Worm (Caenorhabditis elegans) whole organism, L4 larva: Measurements from ENCODE around the gene F59B10.3.

Experiments used
- D1046.2 ChIP-seq: fragments of 200-800 bp; sonication (Bioruptor generic); IDR thresholded peaks from 2 replicates; pipeline ENCODE4 v1.3.6; 2022; ENCODE audit warnings: missing genetic modification characterization, missing compliant biosample characterization
- R02D3.7 ChIP-seq: fragments of 150-350 bp; sonication (generic microtip); optimal IDR thresholded peaks from 3 replicates; lab custom pipeline; 2014; ENCODE audit warnings: missing biosample characterization, missing genetic modification characterization
- T26A8.4 ChIP-seq: fragments of 200-800 bp; sonication (Bioruptor generic); IDR thresholded peaks from 2 replicates; pipeline ENCODE4 v1.3.6; 2022; ENCODE audit warnings: missing genetic modification characterization, missing compliant biosample characterization
- Y48G9A.11 ChIP-seq: fragments of 200-800 bp; sonication (Bioruptor generic); IDR thresholded peaks from 2 replicates; pipeline ENCODE4 v1.3.6; 2022; ENCODE audit warnings: missing genetic modification reagents, missing genetic modification characterization, missing compliant biosample characterization
- Y75B8A.6 ChIP-seq: fragments of 200-800 bp; sonication (Bioruptor generic); IDR thresholded peaks from 2 replicates; pipeline ENCODE4 v1.3.6; 2022; ENCODE audit warnings: missing genetic modification reagents, missing genetic modification characterization, missing compliant biosample characterization
- ZK337.2 ChIP-seq: fragments of 200-800 bp; sonication (Bioruptor generic); IDR thresholded peaks from 2 replicates; pipeline ENCODE4 v1.3.6; 2022; ENCODE audit warnings: missing genetic modification reagents, missing genetic modification characterization, missing compliant biosample characterization
- arid-1 ChIP-seq: fragments of 200-800 bp; sonication (Bioruptor generic); conservative IDR thresholded peaks from 2 replicates; pipeline ENCODE4 v1.3.6; 2022; ENCODE audit warnings: missing genetic modification reagents, missing genetic modification characterization, missing compliant biosample characterization
- ceh-20 ChIP-seq: fragments of 200-800 bp; sonication (Bioruptor generic); IDR thresholded peaks from 2 replicates; pipeline ENCODE4 v1.3.6; 2022; ENCODE audit warnings: missing genetic modification reagents, missing genetic modification characterization, missing compliant biosample characterization
- ceh-28 ChIP-seq: fragments of 150-350 bp; optimal IDR thresholded peaks from 2 replicates; lab custom pipeline; 2014; ENCODE audit warnings: missing biosample characterization, missing genetic modification reagents, missing genetic modification characterization
- cey-2 ChIP-seq: sonication (generic microtip); optimal IDR thresholded peaks from 3 replicates; lab custom pipeline; 2017; ENCODE audit warnings: missing genetic modification characterization, mild to moderate bottlenecking, missing compliant biosample characterization, antibody characterized with exemption, borderline replicate concordance; ENCODE audit not compliant: insufficient read depth
- ctbp-1 ChIP-seq: fragments of 200-800 bp; sonication (Bioruptor generic); IDR thresholded peaks from 2 replicates; pipeline ENCODE4 v1.3.6; 2022; ENCODE audit warnings: missing genetic modification reagents, missing genetic modification characterization, missing compliant biosample characterization
- daf-12 ChIP-seq: fragments of 150-350 bp; optimal IDR thresholded peaks from 2 replicates; lab custom pipeline; 2014; ENCODE audit warnings: missing biosample characterization, missing genetic modification reagents, missing genetic modification characterization
- daf-19 ChIP-seq: fragments of 200-800 bp; sonication (Bioruptor generic); conservative IDR thresholded peaks from 2 replicates; pipeline ENCODE4 v1.3.6; 2022; ENCODE audit warnings: missing genetic modification characterization, missing compliant biosample characterization
- dmd-6 ChIP-seq: fragments of 200-800 bp; sonication (Bioruptor generic); IDR thresholded peaks from 2 replicates; pipeline ENCODE4 v1.3.6; 2022; ENCODE audit warnings: missing genetic modification reagents, missing genetic modification characterization, missing compliant biosample characterization
- dmd-8 ChIP-seq: fragments of 200-800 bp; sonication (Bioruptor generic); IDR thresholded peaks from 2 replicates; pipeline ENCODE4 v1.3.6; 2022; ENCODE audit warnings: missing genetic modification characterization, missing compliant biosample characterization
- dmd-9 ChIP-seq: fragments of 200-800 bp; sonication (Bioruptor generic); IDR thresholded peaks from 2 replicates; pipeline ENCODE4 v1.3.6; 2022; ENCODE audit warnings: missing genetic modification reagents, missing genetic modification characterization, missing compliant biosample characterization
- egl-43 ChIP-seq: fragments of 200-800 bp; sonication (Bioruptor generic); IDR thresholded peaks from 2 replicates; pipeline ENCODE4 v1.3.6; 2022; ENCODE audit warnings: missing genetic modification reagents, missing genetic modification characterization, missing compliant biosample characterization
- gei-8 ChIP-seq: fragments of 200-800 bp; sonication (Bioruptor generic); optimal IDR thresholded peaks from 2 replicates; lab custom pipeline; 2018; ENCODE audit warnings: mild to moderate bottlenecking, missing genetic modification characterization, missing compliant biosample characterization
- hif-1 ChIP-seq, 2 experiments: sonication (generic microtip); optimal IDR thresholded peaks; 2 replicates each; lab custom pipeline; 2016 to 2017; ENCODE audit warnings: missing compliant biosample characterization in 2 of 2, missing genetic modification characterization in 2 of 2, missing genetic modification reagents in 2 of 2, missing genotype in 2 of 2, mild to moderate bottlenecking in 1 of 2
- hlh-11 ChIP-seq: fragments of 200-800 bp; sonication (Bioruptor generic); optimal IDR thresholded peaks from 2 replicates; lab custom pipeline; 2018; ENCODE audit warnings: mild to moderate bottlenecking, missing genetic modification characterization, missing compliant biosample characterization
- hmg-1.1 ChIP-seq: fragments of 200-800 bp; sonication (Bioruptor generic); IDR thresholded peaks from 2 replicates; pipeline ENCODE4 v1.3.6; 2022; ENCODE audit warnings: missing genetic modification reagents, missing genetic modification characterization, missing compliant biosample characterization
- lim-7 ChIP-seq: fragments of 200-800 bp; sonication (Bioruptor generic); IDR thresholded peaks from 2 replicates; pipeline ENCODE4 v1.3.6; 2022; ENCODE audit warnings: missing genetic modification characterization, missing compliant biosample characterization
- lin-1 ChIP-seq: fragments of 200-800 bp; sonication (Bioruptor generic); IDR thresholded peaks from 2 replicates; pipeline ENCODE4 v1.3.6; 2022; ENCODE audit warnings: missing genetic modification reagents, missing genetic modification characterization, missing compliant biosample characterization
- lin-13 ChIP-seq: fragments of 150-350 bp; optimal IDR thresholded peaks from 2 replicates; lab custom pipeline; 2014; ENCODE audit warnings: missing biosample characterization, missing genetic modification reagents, missing genetic modification characterization
- lin-29 ChIP-seq: fragments of 200-800 bp; sonication (Bioruptor generic); IDR thresholded peaks from 2 replicates; pipeline ENCODE4 v1.3.6; 2022; ENCODE audit warnings: missing genetic modification reagents, missing genetic modification characterization, missing compliant biosample characterization
- lir-3 ChIP-seq: sonication (generic microtip); optimal IDR thresholded peaks from 2 replicates; lab custom pipeline; 2016; ENCODE audit warnings: mild to moderate bottlenecking, missing genetic modification characterization, missing compliant biosample characterization
- madf-9 ChIP-seq: fragments of 200-800 bp; sonication (Bioruptor generic); conservative IDR thresholded peaks from 2 replicates; pipeline ENCODE4 v1.3.6; 2022; ENCODE audit warnings: missing genetic modification reagents, missing genetic modification characterization, missing compliant biosample characterization
- mdl-1 ChIP-seq, 2 experiments: fragments of 150-350 bp in 1 of 2; sonication (generic microtip) in 1 of 2; optimal IDR thresholded peaks; 2 replicates each; lab custom pipeline; 2014 to 2017; ENCODE audit warnings: missing biosample characterization in 2 of 2, missing genetic modification characterization in 2 of 2
- mdt-29 ChIP-seq: fragments of 200-800 bp; sonication (Bioruptor generic); IDR thresholded peaks from 2 replicates; pipeline ENCODE4 v1.3.6; 2022; ENCODE audit warnings: missing genetic modification reagents, missing genetic modification characterization, missing compliant biosample characterization
- mxl-3 ChIP-seq: fragments of 200-800 bp; sonication (Bioruptor generic); optimal IDR thresholded peaks from 2 replicates; lab custom pipeline; 2018; ENCODE audit warnings: mild to moderate bottlenecking, missing genetic modification characterization, missing compliant biosample characterization
- nhr-28 ChIP-seq: fragments of 150-350 bp; optimal IDR thresholded peaks from 2 replicates; lab custom pipeline; 2014; ENCODE audit warnings: missing biosample characterization, missing genetic modification characterization
- pha-4 ChIP-seq, 2 experiments: fragments of 150-350 bp in 1 of 2; fragments of 200-800 bp in 1 of 2; sonication (Bioruptor generic) in 1 of 2; IDR thresholded peaks in 1 of 2; optimal IDR thresholded peaks in 1 of 2; 2 replicates each; pipeline versions ENCODE4 v1.3.6 to Lab custom; 2014 to 2022; ENCODE audit warnings: missing genetic modification characterization in 2 of 2, missing genetic modification reagents in 2 of 2, missing biosample characterization in 1 of 2, missing compliant biosample characterization in 1 of 2
- php-3 ChIP-seq: fragments of 200-800 bp; sonication (Bioruptor generic); IDR thresholded peaks from 2 replicates; pipeline ENCODE4 v1.3.6; 2022; ENCODE audit warnings: missing genetic modification reagents, missing genetic modification characterization, missing compliant biosample characterization
- rbr-2 ChIP-seq: sonication (generic microtip); optimal IDR thresholded peaks from 2 replicates; lab custom pipeline; 2016; ENCODE audit warnings: missing genotype, missing genetic modification characterization, missing compliant biosample characterization
- saeg-2 ChIP-seq: fragments of 200-800 bp; sonication (Bioruptor generic); IDR thresholded peaks from 2 replicates; pipeline ENCODE4 v1.3.6; 2022; ENCODE audit warnings: missing genetic modification reagents, missing genetic modification characterization, missing compliant biosample characterization
- set-16 ChIP-seq: fragments of 200-800 bp; sonication (Bioruptor generic); IDR thresholded peaks from 2 replicates; pipeline ENCODE4 v1.3.6; 2022; ENCODE audit warnings: missing genetic modification reagents, missing genetic modification characterization, missing compliant biosample characterization
- spr-1 ChIP-seq: sonication (generic microtip); optimal IDR thresholded peaks from 2 replicates; lab custom pipeline; 2016; ENCODE audit warnings: mild to moderate bottlenecking, missing genetic modification characterization, missing compliant biosample characterization
- tra-1 ChIP-seq: fragments of 200-800 bp; sonication (Bioruptor generic); IDR thresholded peaks from 2 replicates; pipeline ENCODE4 v1.3.6; 2022; ENCODE audit warnings: missing genetic modification reagents, missing genetic modification characterization, missing compliant biosample characterization
- vab-7 ChIP-seq: fragments of 200-800 bp; sonication (Bioruptor generic); IDR thresholded peaks from 2 replicates; pipeline ENCODE4 v1.3.6; 2022; ENCODE audit warnings: missing genetic modification reagents, missing genetic modification characterization, missing compliant biosample characterization
- zag-1 ChIP-seq: fragments of 150-350 bp; optimal IDR thresholded peaks from 2 replicates; lab custom pipeline; 2014; ENCODE audit warnings: missing biosample characterization, missing genetic modification characterization
- zfp-3 ChIP-seq: fragments of 200-800 bp; sonication (Bioruptor generic); conservative IDR thresholded peaks from 2 replicates; pipeline ENCODE4 v1.3.6; 2022; ENCODE audit warnings: missing genetic modification reagents, missing genetic modification characterization, missing compliant biosample characterization
- zip-2 ChIP-seq: fragments of 150-350 bp; optimal IDR thresholded peaks from 2 replicates; lab custom pipeline; 2014; ENCODE audit warnings: missing biosample characterization, missing genetic modification characterization

The F59B10.3 gene

DNA sequence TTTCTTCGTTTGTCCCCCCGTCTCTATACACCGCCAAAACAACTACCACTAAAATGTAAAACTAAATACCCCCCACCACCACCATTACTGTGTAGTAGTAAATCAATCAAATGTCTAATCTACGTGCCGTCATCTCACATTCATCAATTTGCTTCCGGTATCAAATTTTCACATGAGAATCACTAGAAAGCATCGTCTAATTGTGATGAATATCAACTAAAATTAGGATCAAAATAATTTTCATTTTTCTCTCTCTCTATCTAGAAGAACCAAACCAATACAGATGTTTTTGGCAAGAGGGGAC lies 36.4 kb downstream of the F59B10.3 start (continued):
- TF ChIP-seq ceh-20 (GFP tag; lab: Robert Waterston, UW) (no peak), zag-1 (no peak), hlh-11 (tag; lab: Kevin White, UChicago) (no peak), nhr-28 (tag; lab: Kevin White, UChicago) (no peak), mdl-1 (tag; optimal IDR thresholded peaks at IDR 0.05; lab: Kevin White, UChicago) (no peak), lin-1 (GFP tag; lab: Robert Waterston, UW) (no peak), vab-7 (GFP tag; lab: Robert Waterston, UW) (no peak), lin-13 (GFP tag; lab: Kevin White, UChicago) (peak; percentile 21), daf-12 (tag; lab: Kevin White, UChicago) (no peak), lir-3 (tag; lab: Kevin White, UChicago) (no peak)

DNA sequence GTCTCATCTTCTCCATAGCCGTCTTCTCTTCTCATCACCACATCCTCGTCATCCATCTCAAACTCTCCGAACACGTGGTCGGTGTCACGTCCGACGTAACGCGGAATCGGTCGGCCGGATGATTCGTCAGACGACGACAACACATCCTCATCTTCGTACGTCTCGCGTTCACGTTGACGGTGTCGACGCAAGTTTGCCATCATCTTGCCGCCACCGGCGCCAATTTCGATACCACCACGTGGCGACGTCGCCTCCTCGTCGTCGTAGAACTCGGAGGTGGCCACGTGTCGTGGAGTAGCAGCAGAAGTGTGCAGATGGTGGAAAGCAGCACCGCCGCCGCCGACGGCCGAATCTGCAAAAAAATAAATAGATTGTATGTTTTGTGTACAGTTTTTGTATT lies 37.0 kb downstream of the F59B10.3 start:
- TF ChIP-seq set-16 (GFP tag; lab: Robert Waterston, UW): peak; percentile 93
- TF ChIP-seq mdt-29 (GFP tag; lab: Robert Waterston, UW): peak; percentile 59; the same call in 1 of the 2 replicates
- peak; percentile 54 for TF ChIP-seq ctbp-1 (GFP tag; lab: Robert Waterston, UW)
- no peak for TF ChIP-seq zip-2
- TF ChIP-seq lin-13 (GFP tag; lab: Kevin White, UChicago): no peak
- TF ChIP-seq madf-9 (GFP tag; lab: Robert Waterston, UW): peak; percentile 26; the same call in 1 of the 2 replicates
- TF ChIP-seq T26A8.4: peak; percentile 50
- TF ChIP-seq spr-1 (tag; lab: Kevin White, UChicago): peak; percentile 45
- TF ChIP-seq pha-4 (GFP tag; IDR thresholded peaks at IDR 0.05; lab: Robert Waterston, UW): peak; percentile 68
- no peak for TF ChIP-seq pha-4 (tag; optimal IDR thresholded peaks at IDR 0.05; lab: Kevin White, UChicago)
- TF ChIP-seq hif-1 (tag; optimal IDR thresholded peaks at IDR 0.05; lab: Kevin White, UChicago): peak in 1 of 2 experiments; percentile 55
- TF ChIP-seq cey-2 (tag; lab: Kevin White, UChicago): no peak
- peak; percentile 31; the same call in 1 of the 2 replicates for TF ChIP-seq vab-7 (GFP tag; lab: Robert Waterston, UW)
- TF ChIP-seq Y75B8A.6: peak; percentile 35; the same call in 1 of the 2 replicates
- TF ChIP-seq php-3: 0 out of 2 replicates have a peak, but pooled peaks have one; percentile 22
- TF ChIP-seq R02D3.7 (tag; lab: Kevin White, UChicago): no peak
- peak; percentile 77 for TF ChIP-seq mxl-3 (GFP tag; lab: Kevin White, UChicago)
- 0 out of 2 replicates have a peak, but pooled peaks have one; percentile 47 for TF ChIP-seq dmd-9
- TF ChIP-seq lim-7: peak; percentile 54
- peak; percentile 85 for TF ChIP-seq egl-43 (GFP tag; lab: Robert Waterston, UW)
- TF ChIP-seq ZK337.2 (GFP tag; lab: Robert Waterston, UW): no peak
- peak; percentile 34 for TF ChIP-seq rbr-2
- peak; percentile 37; the same call in 1 of the 2 replicates for TF ChIP-seq arid-1 (GFP tag; lab: Robert Waterston, UW)
- peak; percentile 69 for TF ChIP-seq zfp-3 (GFP tag; lab: Robert Waterston, UW)
- TF ChIP-seq tra-1 (GFP tag; lab: Robert Waterston, UW): peak; percentile 39; the same call in 1 of the 2 replicates
- peak; percentile 42 for TF ChIP-seq hmg-1.1 (GFP tag; lab: Robert Waterston, UW)
- TF ChIP-seq lin-29 (GFP tag; lab: Robert Waterston, UW): no peak
- TF ChIP-seq D1046.2: peak; percentile 76; the same call in 1 of the 2 replicates
- TF ChIP-seq ceh-28 (tag; lab: Kevin White, UChicago): no peak
- TF ChIP-seq lin-1 (GFP tag; lab: Robert Waterston, UW): 0 out of 2 replicates have a peak, but pooled peaks have one; percentile 7
- 0 out of 2 replicates have a peak, but pooled peaks have one; percentile 56 for TF ChIP-seq saeg-2 (GFP tag; lab: Robert Waterston, UW)
- peak; percentile 3 for TF ChIP-seq gei-8
- 0 out of 2 replicates have a peak, but pooled peaks have one; percentile 23 for TF ChIP-seq ceh-20 (GFP tag; lab: Robert Waterston, UW)
- TF ChIP-seq daf-19 (GFP tag; lab: Robert Waterston, UW): no peak
- peak; percentile 81 for TF ChIP-seq dmd-8 (GFP tag; lab: Robert Waterston, UW)
- TF ChIP-seq Y48G9A.11 (GFP tag; lab: Robert Waterston, UW): peak; percentile 45
- TF ChIP-seq dmd-6: peak; percentile 31; the same call in 1 of the 2 replicates
- TF ChIP-seq, all 104 proteins: peak for 28
